Fruit fly (Drosophila melanogaster) S2 (cell line): ENCODE measurements around the gene CG46281.

ENCODE experiments used
- CG8478 ChIP-seq: fragments of >200 bp; optimal IDR thresholded peaks from 2 replicates; lab custom pipeline; 2018
- CTCF ChIP-seq, 2 experiments: fragments of >200 bp; optimal IDR thresholded peaks; 2 replicates each; lab custom pipeline; 2018

CG46281 gene

dm6 chr3R:13051298-13051723, 21.2 kb upstream of the CG46281 start, which contains the start of gene CG7966:
CG7966 (minus strand) TSS chr3R:13051453.
- TF ChIP-seq CG8478 (lab: Kevin White, UChicago) = no peak
- TF ChIP-seq CTCF (optimal IDR thresholded peaks at IDR 0.05; lab: Kevin White, UChicago) = no peak

dm6 chr3R:13047431-13047830, 17.3 kb upstream of the CG46281 start, which contains the start of gene CG31157:
CG31157 (plus strand) TSS chr3R:13047731.
- TF ChIP-seq CTCF (optimal IDR thresholded peaks at IDR 0.05; lab: Kevin White, UChicago) (no peak), CG8478 (lab: Kevin White, UChicago) (no peak)

- TF ChIP-seq CG8478 (lab: Kevin White, UChicago) = no peak
- TF ChIP-seq CTCF (optimal IDR thresholded peaks at IDR 0.05; lab: Kevin White, UChicago) = no peak
Observed at dm6 chr3R:13044459-13044858, 14.4 kb upstream of the CG46281 start, which contains the start of gene Hsc70-2. Hsc70-2 (plus strand) TSS chr3R:13044759.

- no peak for TF ChIP-seq CG8478 (lab: Kevin White, UChicago)
- no peak for TF ChIP-seq CTCF (optimal IDR thresholded peaks at IDR 0.05; lab: Kevin White, UChicago)
Observed at dm6 chr3R:13043857-13044256, 13.8 kb upstream of the CG46281 start, which contains the start of gene CG45122. CG45122 (plus strand) TSS chr3R:13044157.

- TF ChIP-seq CG8478 (lab: Kevin White, UChicago) (no peak), CTCF (optimal IDR thresholded peaks at IDR 0.05; lab: Kevin White, UChicago) (no peak)
Observed at dm6 chr3R:13042258-13043032, 12.3 kb upstream of the CG46281 start, which contains the start of gene snk. snk (minus strand) TSS chr3R:13042770.

- no peak for TF ChIP-seq CG8478 (lab: Kevin White, UChicago)
- TF ChIP-seq CTCF (optimal IDR thresholded peaks at IDR 0.05; lab: Kevin White, UChicago) = no peak
Observed at dm6 chr3R:13041750-13042149, 11.6 kb upstream of the CG46281 start, which contains the start of gene CG11670. CG11670 (plus strand) TSS chr3R:13042050.

dm6 chr3R:13039037-13039583, 9.0 kb upstream of the CG46281 start:
- no peak for TF ChIP-seq CG8478 (lab: Kevin White, UChicago)
- no peak for TF ChIP-seq CTCF (optimal IDR thresholded peaks at IDR 0.05; lab: Kevin White, UChicago)

- TF ChIP-seq CTCF (optimal IDR thresholded peaks at IDR 0.05; lab: Kevin White, UChicago) (no peak), CG8478 (lab: Kevin White, UChicago) (no peak)
Observed at dm6 chr3R:13038075-13038474, 8.0 kb upstream of the CG46281 start, which contains the start of gene CG11668. CG11668 (plus strand) TSS chr3R:13038375.

dm6 chr3R:13036064-13036463, 6.0 kb upstream of the CG46281 start:
- TF ChIP-seq CG8478 (lab: Kevin White, UChicago) (no peak), CTCF (optimal IDR thresholded peaks at IDR 0.05; lab: Kevin White, UChicago) (no peak)

dm6 chr3R:13033670-13034069, 3.6 kb upstream of the CG46281 start:
- TF ChIP-seq CG8478 (lab: Kevin White, UChicago) = no peak
- TF ChIP-seq CTCF (optimal IDR thresholded peaks at IDR 0.05; lab: Kevin White, UChicago) = no peak

- TF ChIP-seq CTCF (optimal IDR thresholded peaks at IDR 0.05; lab: Kevin White, UChicago) (no peak), CG8478 (lab: Kevin White, UChicago) (no peak)
Observed at dm6 chr3R:13032975-13033445, 2.9 kb upstream of the CG46281 start.

dm6 chr3R:13032323-13032722, 2.2 kb upstream of the CG46281 start, which contains the start of gene ry:
ry (plus strand) TSS chr3R:13032528.
- TF ChIP-seq CTCF (optimal IDR thresholded peaks at IDR 0.05; lab: Kevin White, UChicago) (no peak), CG8478 (lab: Kevin White, UChicago) (no peak)

- no peak for TF ChIP-seq CG8478 (lab: Kevin White, UChicago)
- TF ChIP-seq CTCF (optimal IDR thresholded peaks at IDR 0.05; lab: Kevin White, UChicago) = no peak
Observed at dm6 chr3R:13018995-13019394, 11.1 kb downstream of the CG46281 start.

- TF ChIP-seq CTCF (optimal IDR thresholded peaks at IDR 0.05; lab: Kevin White, UChicago) (no peak), CG8478 (lab: Kevin White, UChicago) (no peak)
Observed at dm6 chr3R:13018284-13018900, 11.7 kb downstream of the CG46281 start.
